Worm (Caenorhabditis elegans) whole organism, L4 larva: Measurements from ENCODE around the gene str-141.

Experiments used
- F26F4.8 ChIP-seq: fragments of 200-800 bp; sonication (Bioruptor generic); conservative IDR thresholded peaks from 2 replicates; pipeline ENCODE4 v1.3.6; 2022; ENCODE audit warnings: missing genetic modification characterization, missing compliant biosample characterization
- R02D3.7 ChIP-seq: fragments of 150-350 bp; sonication (generic microtip); optimal IDR thresholded peaks from 3 replicates; lab custom pipeline; 2014; ENCODE audit warnings: missing biosample characterization, missing genetic modification characterization
- T20F7.1 ChIP-seq: fragments of 200-800 bp; sonication (Bioruptor generic); optimal IDR thresholded peaks from 2 replicates; lab custom pipeline; 2018; ENCODE audit warnings: mild to moderate bottlenecking, missing genetic modification characterization, missing compliant biosample characterization
- T26A8.4 ChIP-seq: fragments of 200-800 bp; sonication (Bioruptor generic); IDR thresholded peaks from 2 replicates; pipeline ENCODE4 v1.3.6; 2022; ENCODE audit warnings: missing genetic modification characterization, missing compliant biosample characterization
- Y75B8A.6 ChIP-seq: fragments of 200-800 bp; sonication (Bioruptor generic); IDR thresholded peaks from 2 replicates; pipeline ENCODE4 v1.3.6; 2022; ENCODE audit warnings: missing genetic modification reagents, missing genetic modification characterization, missing compliant biosample characterization
- ZK337.2 ChIP-seq: fragments of 200-800 bp; sonication (Bioruptor generic); IDR thresholded peaks from 2 replicates; pipeline ENCODE4 v1.3.6; 2022; ENCODE audit warnings: missing genetic modification reagents, missing genetic modification characterization, missing compliant biosample characterization
- aha-1 ChIP-seq: fragments of 150-350 bp; peaks from one replicate; lab custom pipeline; 2014; ENCODE audit warnings: missing biosample characterization, missing genetic modification characterization
- ama-1 ChIP-seq: fragments of 150-350 bp; optimal IDR thresholded peaks from 2 replicates; lab custom pipeline; 2014; ENCODE audit warnings: inconsistent platforms, mixed read lengths
- attf-4 ChIP-seq: sonication (generic microtip); optimal IDR thresholded peaks from 3 replicates; lab custom pipeline; 2017; ENCODE audit warnings: missing biosample characterization, missing genetic modification characterization
- ceh-20 ChIP-seq: fragments of 200-800 bp; sonication (Bioruptor generic); IDR thresholded peaks from 2 replicates; pipeline ENCODE4 v1.3.6; 2022; ENCODE audit warnings: missing genetic modification reagents, missing genetic modification characterization, missing compliant biosample characterization
- ceh-44 ChIP-seq: fragments of 200-800 bp; sonication (Bioruptor generic); IDR thresholded peaks from 2 replicates; pipeline ENCODE4 v1.3.6; 2022; ENCODE audit warnings: missing genetic modification reagents, missing genetic modification characterization, missing compliant biosample characterization
- ces-1 ChIP-seq: fragments of 150-350 bp; sonication (generic microtip); optimal IDR thresholded peaks from 4 replicates; lab custom pipeline; 2014; ENCODE audit warnings: missing biosample characterization, missing genetic modification reagents, missing genetic modification characterization
- ctbp-1 ChIP-seq: fragments of 200-800 bp; sonication (Bioruptor generic); IDR thresholded peaks from 2 replicates; pipeline ENCODE4 v1.3.6; 2022; ENCODE audit warnings: missing genetic modification reagents, missing genetic modification characterization, missing compliant biosample characterization
- daf-19 ChIP-seq: fragments of 200-800 bp; sonication (Bioruptor generic); conservative IDR thresholded peaks from 2 replicates; pipeline ENCODE4 v1.3.6; 2022; ENCODE audit warnings: missing genetic modification characterization, missing compliant biosample characterization
- fkh-10 ChIP-seq: fragments of 150-350 bp; optimal IDR thresholded peaks from 2 replicates; lab custom pipeline; 2014; ENCODE audit warnings: missing biosample characterization, missing genetic modification reagents, missing genetic modification characterization
- hif-1 ChIP-seq, 2 experiments: sonication (generic microtip); optimal IDR thresholded peaks; 2 replicates each; lab custom pipeline; 2016 to 2017; ENCODE audit warnings: missing compliant biosample characterization in 2 of 2, missing genetic modification characterization in 2 of 2, missing genetic modification reagents in 2 of 2, missing genotype in 2 of 2, mild to moderate bottlenecking in 1 of 2
- jun-1 ChIP-seq: fragments of 150-350 bp; optimal IDR thresholded peaks from 2 replicates; lab custom pipeline; 2014; ENCODE audit warnings: missing biosample characterization, missing genetic modification reagents, missing genetic modification characterization
- lim-7 ChIP-seq: fragments of 200-800 bp; sonication (Bioruptor generic); IDR thresholded peaks from 2 replicates; pipeline ENCODE4 v1.3.6; 2022; ENCODE audit warnings: missing genetic modification characterization, missing compliant biosample characterization
- lin-29 ChIP-seq: fragments of 200-800 bp; sonication (Bioruptor generic); IDR thresholded peaks from 2 replicates; pipeline ENCODE4 v1.3.6; 2022; ENCODE audit warnings: missing genetic modification reagents, missing genetic modification characterization, missing compliant biosample characterization
- lin-39 ChIP-seq: fragments of 150-350 bp; optimal IDR thresholded peaks from 2 replicates; lab custom pipeline; 2014; ENCODE audit warnings: missing biosample characterization, missing genetic modification reagents, missing genetic modification characterization
- madf-5 ChIP-seq, 2 experiments: fragments of 200-800 bp; sonication (Bioruptor generic); IDR thresholded peaks; 2 replicates each; pipeline ENCODE4 v1.3.6; 2022; ENCODE audit warnings: missing compliant biosample characterization in 2 of 2, missing genetic modification characterization in 2 of 2
- madf-9 ChIP-seq: fragments of 200-800 bp; sonication (Bioruptor generic); conservative IDR thresholded peaks from 2 replicates; pipeline ENCODE4 v1.3.6; 2022; ENCODE audit warnings: missing genetic modification reagents, missing genetic modification characterization, missing compliant biosample characterization
- mdl-1 ChIP-seq, 2 experiments: fragments of 150-350 bp in 1 of 2; sonication (generic microtip) in 1 of 2; optimal IDR thresholded peaks; 2 replicates each; lab custom pipeline; 2014 to 2017; ENCODE audit warnings: missing biosample characterization in 2 of 2, missing genetic modification characterization in 2 of 2
- mxl-2 ChIP-seq: fragments of 200-800 bp; sonication (Bioruptor generic); conservative IDR thresholded peaks from 2 replicates; pipeline ENCODE4 v1.3.6; 2022; ENCODE audit warnings: missing genetic modification reagents, missing genetic modification characterization, missing compliant biosample characterization
- mxl-3 ChIP-seq: fragments of 200-800 bp; sonication (Bioruptor generic); optimal IDR thresholded peaks from 2 replicates; lab custom pipeline; 2018; ENCODE audit warnings: mild to moderate bottlenecking, missing genetic modification characterization, missing compliant biosample characterization
- nhr-10 ChIP-seq: fragments of 150-350 bp; optimal IDR thresholded peaks from 2 replicates; lab custom pipeline; 2014; ENCODE audit warnings: missing biosample characterization, missing genetic modification characterization
- nhr-102 ChIP-seq: sonication (generic microtip); optimal IDR thresholded peaks from 2 replicates; lab custom pipeline; 2016; ENCODE audit warnings: mild to moderate bottlenecking, missing genetic modification characterization, moderate library complexity, missing compliant biosample characterization
- nhr-111 ChIP-seq: fragments of 200-800 bp; sonication (Bioruptor generic); optimal IDR thresholded peaks from 2 replicates; lab custom pipeline; 2018; ENCODE audit warnings: mild to moderate bottlenecking, missing genetic modification characterization, missing compliant biosample characterization
- nhr-25 ChIP-seq: sonication (generic microtip); optimal IDR thresholded peaks from 2 replicates; lab custom pipeline; 2017; ENCODE audit warnings: missing genetic modification characterization, mild to moderate bottlenecking, missing compliant biosample characterization, antibody characterized with exemption, moderate library complexity, borderline replicate concordance; ENCODE audit not compliant: insufficient read depth
- nhr-28 ChIP-seq: fragments of 150-350 bp; optimal IDR thresholded peaks from 2 replicates; lab custom pipeline; 2014; ENCODE audit warnings: missing biosample characterization, missing genetic modification characterization
- nhr-41 ChIP-seq: fragments of 200-800 bp; sonication (Bioruptor generic); IDR thresholded peaks from 2 replicates; pipeline ENCODE4 v1.3.6; 2022; ENCODE audit warnings: missing genetic modification reagents, missing genetic modification characterization, missing compliant biosample characterization
- nhr-6 ChIP-seq: fragments of 150-350 bp; optimal IDR thresholded peaks from 2 replicates; lab custom pipeline; 2014; ENCODE audit warnings: missing biosample characterization, missing genetic modification characterization
- pha-4 ChIP-seq, 2 experiments: fragments of 150-350 bp in 1 of 2; fragments of 200-800 bp in 1 of 2; sonication (Bioruptor generic) in 1 of 2; IDR thresholded peaks in 1 of 2; optimal IDR thresholded peaks in 1 of 2; 2 replicates each; pipeline versions ENCODE4 v1.3.6 to Lab custom; 2014 to 2022; ENCODE audit warnings: missing genetic modification characterization in 2 of 2, missing genetic modification reagents in 2 of 2, missing biosample characterization in 1 of 2, missing compliant biosample characterization in 1 of 2
- rbr-2 ChIP-seq: sonication (generic microtip); optimal IDR thresholded peaks from 2 replicates; lab custom pipeline; 2016; ENCODE audit warnings: missing genotype, missing genetic modification characterization, missing compliant biosample characterization
- saeg-2 ChIP-seq: fragments of 200-800 bp; sonication (Bioruptor generic); IDR thresholded peaks from 2 replicates; pipeline ENCODE4 v1.3.6; 2022; ENCODE audit warnings: missing genetic modification reagents, missing genetic modification characterization, missing compliant biosample characterization
- set-16 ChIP-seq: fragments of 200-800 bp; sonication (Bioruptor generic); IDR thresholded peaks from 2 replicates; pipeline ENCODE4 v1.3.6; 2022; ENCODE audit warnings: missing genetic modification reagents, missing genetic modification characterization, missing compliant biosample characterization
- spr-3 ChIP-seq: fragments of 200-800 bp; sonication (Bioruptor generic); optimal IDR thresholded peaks from 2 replicates; lab custom pipeline; 2018; ENCODE audit warnings: mild to moderate bottlenecking, missing genetic modification characterization, missing compliant biosample characterization
- tag-97 ChIP-seq: fragments of 200-800 bp; sonication (Bioruptor generic); IDR thresholded peaks from 2 replicates; pipeline ENCODE4 v1.3.6; 2022; ENCODE audit warnings: missing genetic modification characterization, missing compliant biosample characterization
- zfp-2 ChIP-seq: sonication (generic microtip); optimal IDR thresholded peaks from 2 replicates; lab custom pipeline; 2016; ENCODE audit warnings: mild to moderate bottlenecking, missing genetic modification characterization, missing compliant biosample characterization
- zip-2 ChIP-seq: fragments of 150-350 bp; optimal IDR thresholded peaks from 2 replicates; lab custom pipeline; 2014; ENCODE audit warnings: missing biosample characterization, missing genetic modification characterization
- ztf-11 ChIP-seq: fragments of 150-350 bp; optimal IDR thresholded peaks from 2 replicates; lab custom pipeline; 2014; ENCODE audit warnings: missing biosample characterization, missing genetic modification characterization
- ztf-7 ChIP-seq: fragments of 150-350 bp; optimal IDR thresholded peaks from 2 replicates; lab custom pipeline; 2014; ENCODE audit warnings: missing biosample characterization, missing genetic modification characterization

Gene str-141

ce11 chrV:11308915-11309314, 14.7 kb downstream of the str-141 start (continued):
- TF ChIP-seq nhr-28 (tag; lab: Kevin White, UChicago) (peak; percentile 46), tag-97 (GFP tag; lab: Robert Waterston, UW) (no peak), F26F4.8 (GFP tag; lab: Robert Waterston, UW) (no peak), lim-7 (no peak), aha-1 (tag; lab: Kevin White, UChicago) (no peak), nhr-111 (GFP tag; lab: Kevin White, UChicago) (no peak), mdl-1 (tag; optimal IDR thresholded peaks at IDR 0.05; lab: Kevin White, UChicago) (no peak), jun-1 (no peak), saeg-2 (GFP tag; lab: Robert Waterston, UW) (no peak), set-16 (no peak), nhr-10 (tag; lab: Kevin White, UChicago) (no peak), zip-2 (tag; lab: Kevin White, UChicago) (no peak), lin-39 (tag; lab: Kevin White, UChicago) (no peak), rbr-2 (tag; lab: Kevin White, UChicago) (no peak), ctbp-1 (no peak), attf-4 (tag; lab: Kevin White, UChicago) (no peak), madf-5 (GFP tag; IDR thresholded peaks at IDR 0.05; lab: Robert Waterston, UW) (no peak), lin-29 (GFP tag; lab: Robert Waterston, UW) (no peak), T20F7.1 (GFP tag; lab: Kevin White, UChicago) (no peak), fkh-10 (no peak), spr-3 (GFP tag; lab: Kevin White, UChicago) (no peak), nhr-102 (no peak), ama-1 (lab: Kevin White, UChicago) (no peak), ceh-20 (0 out of 2 replicates have a peak, but pooled peaks have one; percentile 25), ztf-11 (tag; lab: Kevin White, UChicago) (no peak), ces-1 (GFP tag; lab: Kevin White, UChicago) (no peak), ZK337.2 (GFP tag; lab: Robert Waterston, UW) (peak; percentile 45; the same call in 1 of the 2 replicates), zfp-2 (tag; lab: Kevin White, UChicago) (no peak), Y75B8A.6 (GFP tag; lab: Robert Waterston, UW) (no peak), T26A8.4 (GFP tag; lab: Robert Waterston, UW) (no peak), daf-19 (GFP tag; lab: Robert Waterston, UW) (no peak), mxl-2 (GFP tag; lab: Robert Waterston, UW) (no peak), nhr-6 (tag; lab: Kevin White, UChicago) (no peak), mxl-3 (GFP tag; lab: Kevin White, UChicago) (peak; percentile 20), nhr-41 (no peak), ceh-44 (GFP tag; lab: Robert Waterston, UW) (no peak), madf-9 (GFP tag; lab: Robert Waterston, UW) (no peak), pha-4 (GFP tag; IDR thresholded peaks at IDR 0.05; lab: Robert Waterston, UW) (no peak), pha-4 (tag; optimal IDR thresholded peaks at IDR 0.05; lab: Kevin White, UChicago) (no peak), nhr-25 (tag; lab: Kevin White, UChicago) (no peak), R02D3.7 (tag; lab: Kevin White, UChicago) (no peak), ztf-7 (tag; lab: Kevin White, UChicago) (no peak), hif-1 (tag; optimal IDR thresholded peaks at IDR 0.05; lab: Kevin White, UChicago) (no peak)
